Fruit fly (Drosophila melanogaster) whole organism, embryonic: ENCODE results near the gene CG3036.

Experiments used
- Bgb ChIP-seq: fragments of 200-800 bp; sonication (Bioruptor generic); IDR thresholded peaks from 2 replicates; pipeline ENCODE4 v1.3.6; 2022; ENCODE audit warnings: missing biosample characterization, missing genetic modification characterization; ENCODE audit not compliant: partially characterized antibody
- CG12071 ChIP-seq: fragments of 200-800 bp; sonication (Bioruptor generic); optimal IDR thresholded peaks from 3 replicates; lab custom pipeline; 2018; ENCODE audit warnings: missing biosample characterization, mild to moderate bottlenecking, missing genetic modification characterization
- CG13287 ChIP-seq: fragments of 200-800 bp; sonication (Bioruptor generic); IDR thresholded peaks from 2 replicates; pipeline ENCODE4 v1.3.6; 2022; ENCODE audit warnings: missing biosample characterization, missing genetic modification characterization; ENCODE audit not compliant: partially characterized antibody
- CG16813 ChIP-seq: fragments of 200-800 bp; sonication (Bioruptor generic); IDR thresholded peaks from 3 replicates; pipeline ENCODE4 v1.3.6; 2022; ENCODE audit warnings: missing biosample characterization, missing genetic modification characterization; ENCODE audit not compliant: partially characterized antibody
- CG2199 ChIP-seq: fragments of 200-800 bp; sonication (Bioruptor generic); IDR thresholded peaks from 3 replicates; pipeline ENCODE4 v1.3.6; 2022; ENCODE audit warnings: missing biosample characterization, missing genetic modification characterization
- CG31441 ChIP-seq: fragments of 200-800 bp; sonication (Bioruptor generic); IDR thresholded peaks from 2 replicates; pipeline ENCODE4 v1.3.6; 2022; ENCODE audit warnings: missing biosample characterization, missing genetic modification characterization
- CG32532 ChIP-seq: fragments of 200-800 bp; sonication (Bioruptor generic); IDR thresholded peaks from 2 replicates; pipeline ENCODE4 v1.3.6; 2022; ENCODE audit warnings: missing biosample characterization, missing genetic modification characterization
- CG6175 ChIP-seq: fragments of 200-800 bp; sonication (Bioruptor generic); IDR thresholded peaks from 3 replicates; pipeline ENCODE4 v1.3.6; 2022; ENCODE audit warnings: missing biosample characterization, missing genetic modification characterization
- CG7963 ChIP-seq: fragments of 200-800 bp; sonication (Bioruptor generic); IDR thresholded peaks from 3 replicates; pipeline ENCODE4 v1.3.6; 2022; ENCODE audit warnings: missing biosample characterization, missing genetic modification characterization; ENCODE audit not compliant: partially characterized antibody
- CrebB ChIP-seq: fragments of 200-800 bp; sonication (Bioruptor generic); optimal IDR thresholded peaks from 3 replicates; lab custom pipeline; 2018; ENCODE audit warnings: missing biosample characterization, mild to moderate bottlenecking, missing genetic modification characterization
- D19B ChIP-seq: fragments of 200-800 bp; sonication (Bioruptor generic); optimal IDR thresholded peaks from 2 replicates; lab custom pipeline; 2017; ENCODE audit warnings: missing biosample characterization, mild to moderate bottlenecking, missing genetic modification characterization
- Dek ChIP-seq: fragments of 200-800 bp; sonication (Bioruptor generic); optimal IDR thresholded peaks from 3 replicates; lab custom pipeline; 2019; ENCODE audit warnings: missing biosample characterization, mild to moderate bottlenecking, missing genetic modification characterization, moderate library complexity
- GATAe ChIP-seq: fragments of 200-800 bp; sonication (Bioruptor generic); conservative IDR thresholded peaks from 2 replicates; pipeline ENCODE4 v1.3.6; 2022; ENCODE audit warnings: missing biosample characterization, missing genetic modification characterization
- Gug ChIP-seq: fragments of 200-800 bp; sonication (Bioruptor generic); IDR thresholded peaks from 4 replicates; pipeline ENCODE4 v1.3.6; 2022; ENCODE audit warnings: missing biosample characterization, missing genetic modification characterization
- Hey ChIP-seq: fragments of 200-800 bp; sonication (Bioruptor generic); optimal IDR thresholded peaks from 3 replicates; lab custom pipeline; 2018; ENCODE audit warnings: missing biosample characterization, mild to moderate bottlenecking, missing genetic modification characterization
- Hmx ChIP-seq: fragments of 200-800 bp; sonication (Bioruptor generic); optimal IDR thresholded peaks from 2 replicates; lab custom pipeline; 2016; ENCODE audit warnings: missing biosample characterization, missing genetic modification characterization
- MESR4 ChIP-seq: fragments of 200-800 bp; sonication (Bioruptor generic); optimal IDR thresholded peaks from 2 replicates; lab custom pipeline; 2018; ENCODE audit warnings: missing biosample characterization, mild to moderate bottlenecking, missing genetic modification characterization, moderate library complexity
- Nf-YC ChIP-seq: fragments of 200-800 bp; optimal IDR thresholded peaks from 3 replicates; lab custom pipeline; 2019; ENCODE audit warnings: missing biosample characterization, mild to moderate bottlenecking, missing genetic modification characterization, moderate library complexity
- NfI ChIP-seq: fragments of 200-800 bp; sonication (Bioruptor generic); optimal IDR thresholded peaks from 3 replicates; lab custom pipeline; 2018; ENCODE audit warnings: missing biosample characterization, mild to moderate bottlenecking, missing genetic modification characterization, moderate library complexity
- Vsx1 ChIP-seq: fragments of 200-800 bp; sonication (Bioruptor generic); optimal IDR thresholded peaks from 2 replicates; lab custom pipeline; 2017; ENCODE audit warnings: missing biosample characterization, mild to moderate bottlenecking, missing genetic modification characterization, missing genetic modification reagents
- YL-1 ChIP-seq: fragments of 200-800 bp; sonication (Bioruptor generic); optimal IDR thresholded peaks from 3 replicates; lab custom pipeline; 2017; ENCODE audit warnings: missing biosample characterization, mild to moderate bottlenecking, missing genetic modification characterization
- ash1 ChIP-seq: fragments of 200-800 bp; sonication (Bioruptor generic); optimal IDR thresholded peaks from 2 replicates; lab custom pipeline; 2018; ENCODE audit warnings: missing biosample characterization, mild to moderate bottlenecking, missing genetic modification characterization
- ato ChIP-seq: fragments of 200-800 bp; sonication (Bioruptor generic); IDR thresholded peaks from 2 replicates; pipeline ENCODE4 v1.3.6; 2022; ENCODE audit warnings: missing biosample characterization, missing genetic modification characterization; ENCODE audit not compliant: partially characterized antibody
- cwo ChIP-seq: fragments of 200-800 bp; sonication (Bioruptor generic); optimal IDR thresholded peaks from 3 replicates; lab custom pipeline; 2017; ENCODE audit warnings: missing biosample characterization, missing genetic modification characterization, mild to moderate bottlenecking, moderate library complexity, missing genetic modification reagents
- ewg ChIP-seq: fragments of 200-800 bp; sonication (Bioruptor generic); optimal IDR thresholded peaks from 3 replicates; lab custom pipeline; 2017; ENCODE audit warnings: mild to moderate bottlenecking, missing biosample characterization, missing genetic modification reagents, missing genetic modification characterization
- exex ChIP-seq: fragments of 200-800 bp; sonication (Bioruptor generic); optimal IDR thresholded peaks from 4 replicates; lab custom pipeline; 2018; ENCODE audit warnings: missing biosample characterization, mild to moderate bottlenecking, missing genetic modification characterization, moderate library complexity
- grn ChIP-seq: fragments of 200-800 bp; sonication (Bioruptor generic); optimal IDR thresholded peaks from 3 replicates; lab custom pipeline; 2017; ENCODE audit warnings: missing biosample characterization, missing genetic modification characterization
- gsb ChIP-seq: fragments of 200-800 bp; sonication (Bioruptor generic); IDR thresholded peaks from 2 replicates; pipeline ENCODE4 v1.3.6; 2022; ENCODE audit warnings: missing biosample characterization, missing genetic modification characterization
- gsb-n ChIP-seq: fragments of 200-800 bp; sonication (Bioruptor generic); optimal IDR thresholded peaks from 3 replicates; lab custom pipeline; 2018; ENCODE audit warnings: missing biosample characterization, mild to moderate bottlenecking, missing genetic modification characterization
- hbn ChIP-seq: fragments of 200-800 bp; sonication (Bioruptor generic); IDR thresholded peaks from 2 replicates; pipeline ENCODE4 v1.3.6; 2022; ENCODE audit warnings: missing biosample characterization, missing genetic modification characterization; ENCODE audit not compliant: partially characterized antibody
- inv ChIP-seq: fragments of 200-800 bp; sonication (Bioruptor generic); IDR thresholded peaks from 2 replicates; pipeline ENCODE4 v1.3.6; 2022; ENCODE audit warnings: missing biosample characterization, missing genetic modification characterization; ENCODE audit not compliant: partially characterized antibody
- knrl ChIP-seq: fragments of 200-800 bp; sonication (Bioruptor generic); IDR thresholded peaks from 3 replicates; pipeline ENCODE4 v1.3.6; 2022; ENCODE audit warnings: missing biosample characterization, missing genetic modification characterization; ENCODE audit not compliant: partially characterized antibody
- lmd ChIP-seq: fragments of 200-800 bp; sonication (Bioruptor generic); IDR thresholded peaks from 2 replicates; pipeline ENCODE4 v1.3.6; 2022; ENCODE audit warnings: missing biosample characterization, missing genetic modification characterization
- mirr ChIP-seq: fragments of 200-800 bp; sonication (Bioruptor generic); optimal IDR thresholded peaks from 3 replicates; lab custom pipeline; 2018; ENCODE audit warnings: missing biosample characterization, mild to moderate bottlenecking, missing genetic modification characterization
- nerfin-1 ChIP-seq: fragments of 200-800 bp; sonication (Bioruptor generic); optimal IDR thresholded peaks from 3 replicates; lab custom pipeline; 2019; ENCODE audit warnings: missing biosample characterization, mild to moderate bottlenecking, missing genetic modification characterization, moderate library complexity
- nerfin-2 ChIP-seq: fragments of 200-800 bp; sonication (Bioruptor generic); IDR thresholded peaks from 2 replicates; pipeline ENCODE4 v1.3.6; 2022; ENCODE audit warnings: missing biosample characterization, missing genetic modification characterization; ENCODE audit not compliant: partially characterized antibody
- phol ChIP-seq: fragments of 200-800 bp; sonication (Bioruptor generic); optimal IDR thresholded peaks from 3 replicates; lab custom pipeline; 2018; ENCODE audit warnings: missing biosample characterization, mild to moderate bottlenecking, missing genetic modification characterization, moderate library complexity
- scrt ChIP-seq: fragments of 200-800 bp; sonication (Bioruptor generic); optimal IDR thresholded peaks from 2 replicates; lab custom pipeline; 2018; ENCODE audit warnings: missing biosample characterization, mild to moderate bottlenecking, missing genetic modification characterization, moderate library complexity
- sug ChIP-seq: fragments of 200-800 bp; optimal IDR thresholded peaks from 2 replicates; lab custom pipeline; 2019; ENCODE audit warnings: missing biosample characterization, mild to moderate bottlenecking, missing genetic modification characterization, moderate library complexity
- tup ChIP-seq: fragments of 200-800 bp; sonication (Bioruptor generic); optimal IDR thresholded peaks from 2 replicates; lab custom pipeline; 2016; ENCODE audit warnings: missing biosample characterization, mild to moderate bottlenecking, missing genetic modification characterization, moderate library complexity
- vnd ChIP-seq: fragments of 200-800 bp; sonication (Bioruptor generic); IDR thresholded peaks from 3 replicates; pipeline ENCODE4 v1.3.6; 2022; ENCODE audit warnings: missing biosample characterization, missing genetic modification characterization; ENCODE audit not compliant: partially characterized antibody
- yki ChIP-seq: fragments of >200 bp; optimal IDR thresholded peaks from 3 replicates; lab custom pipeline; 2018
- zen ChIP-seq: fragments of 200-800 bp; sonication (Bioruptor generic); optimal IDR thresholded peaks from 3 replicates; lab custom pipeline; 2018; ENCODE audit warnings: missing biosample characterization, mild to moderate bottlenecking, missing genetic modification characterization, moderate library complexity
- zfh2 ChIP-seq: fragments of 200-800 bp; sonication (Bioruptor generic); optimal IDR thresholded peaks from 2 replicates; lab custom pipeline; 2016; ENCODE audit warnings: missing biosample characterization, missing genetic modification characterization

Gene CG3036

DNA sequence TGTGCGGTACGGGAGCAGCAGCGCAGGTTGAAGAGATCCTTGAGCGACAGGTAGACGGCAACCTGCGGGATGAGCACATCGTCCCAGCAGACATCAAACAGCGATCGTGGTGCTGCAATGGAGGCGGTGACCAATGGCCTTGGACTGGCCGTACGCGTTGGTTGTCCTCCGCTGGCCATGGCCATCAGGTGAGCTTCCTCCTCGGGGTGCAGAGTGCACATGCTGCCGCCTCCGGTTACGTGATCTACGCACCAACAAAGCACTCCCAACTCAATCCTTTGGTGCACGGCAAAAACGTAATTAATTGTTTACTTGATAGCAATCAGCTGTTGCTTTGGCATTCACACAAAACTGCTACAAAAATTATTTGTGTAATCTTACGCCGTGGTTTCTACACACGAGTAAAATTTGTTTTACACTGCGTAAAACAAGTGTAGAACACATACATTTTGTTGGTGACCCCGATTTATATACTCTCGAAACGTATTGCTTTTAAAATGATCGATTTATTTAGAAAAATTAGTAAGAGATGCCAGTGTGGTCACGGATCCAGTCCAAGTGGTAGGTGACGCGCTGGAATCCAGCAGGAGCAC is 57.6 kb downstream of the CG3036 start, which contains the start of gene jet (continued):
- TF ChIP-seq Bgb (peak; percentile 76), hbn (GFP tag; lab: Robert Waterston, UW) (0 out of 2 replicates have a peak, but pooled peaks have one; percentile 20), CG13287 (GFP tag; lab: Robert Waterston, UW) (peak; percentile 52; the same call in 1 of the 2 replicates), gsb (no peak), knrl (peak; percentile 63), zfh2 (GFP tag; lab: Kevin White, UChicago) (no peak), CrebB (tag; lab: Kevin White, UChicago) (no peak), MESR4 (GFP tag; lab: Kevin White, UChicago) (peak; percentile 65), CG32532 (no peak), ash1 (GFP tag; lab: Kevin White, UChicago) (no peak), CG16813 (peak; percentile 67), inv (0 out of 2 replicates have a peak, but pooled peaks have one; percentile 8), lmd (GFP tag; lab: Robert Waterston, UW) (0 out of 2 replicates have a peak, but pooled peaks have one; percentile 5), Nf-YC (tag; lab: Kevin White, UChicago) (peak; percentile 26), phol (peak; percentile 28), scrt (GFP tag; lab: Kevin White, UChicago) (peak; percentile 1), gsb-n (no peak), tup (GFP tag; lab: Kevin White, UChicago) (no peak), zen (tag; lab: Kevin White, UChicago) (peak; percentile 22), Vsx1 (GFP tag; lab: Kevin White, UChicago) (no peak), YL-1 (peak; percentile 2), CG7963 (GFP tag; lab: Robert Waterston, UW) (peak; percentile 55; the same call in 1 of the 3 replicates), Dek (tag; lab: Kevin White, UChicago) (no peak)

DNA sequence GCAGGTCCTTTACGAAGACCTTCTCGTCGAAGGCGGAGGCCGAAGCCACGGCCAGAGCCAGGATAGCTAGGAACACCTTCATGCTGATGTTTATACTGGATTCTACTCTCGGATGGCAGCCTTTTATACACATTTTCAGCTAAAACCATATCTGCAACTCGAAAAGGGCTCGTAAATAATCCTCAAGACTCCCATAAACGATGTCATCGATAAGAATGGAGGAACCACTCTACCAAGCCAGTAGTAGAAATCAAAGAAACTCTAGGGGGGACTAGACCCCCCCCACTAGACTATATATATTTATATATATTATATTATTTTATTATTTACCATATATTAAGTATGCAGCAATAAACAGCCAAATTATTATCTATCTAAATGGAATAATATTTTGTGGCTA is 58.8 kb downstream of the CG3036 start, which contains the start of gene Jon25Biii:
TSS of gene Jon25Biii (minus strand) at position 101 of the 400 bp plus-strand sequence.
- TF ChIP-seq sug (tag; lab: Kevin White, UChicago) (peak; percentile 84), nerfin-1 (tag; lab: Kevin White, UChicago) (no peak)

DNA sequence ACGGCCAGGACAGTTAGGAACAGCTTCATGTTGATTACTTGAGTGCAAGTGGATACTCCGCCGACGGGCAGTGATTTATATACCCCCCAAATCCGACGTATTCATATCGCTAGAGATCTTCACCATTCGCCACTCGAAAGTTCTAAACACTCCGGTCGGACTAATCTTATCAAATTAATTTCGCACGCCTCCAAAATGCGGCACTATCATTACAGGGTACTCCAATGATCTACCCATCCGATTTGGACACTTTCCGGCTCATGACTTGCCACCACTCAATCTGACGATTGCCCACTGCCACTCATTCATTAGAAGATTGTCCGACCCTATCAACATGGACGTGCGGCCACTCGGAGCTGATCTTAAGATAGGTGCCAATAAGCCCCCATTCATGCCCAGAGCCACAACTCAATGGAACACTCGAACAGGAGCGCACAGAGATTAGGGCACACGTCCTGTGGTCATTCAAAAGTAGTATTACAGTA is 61.2 kb downstream of the CG3036 start, which contains the start of gene Jon25Bii:
TSS of gene Jon25Bii (minus strand) at position 51 of the 485 bp plus-strand sequence.
- TF ChIP-seq CG31441 (no peak), Hey (tag; lab: Kevin White, UChicago) (peak; percentile 77), CG6175 (GFP tag; lab: Robert Waterston, UW) (peak; percentile 8; the same call in 1 of the 3 replicates), sug (tag; lab: Kevin White, UChicago) (peak; percentile 70), vnd (GFP tag; lab: Robert Waterston, UW) (peak; percentile 36; the same call in 1 of the 3 replicates), cwo (GFP tag; lab: Kevin White, UChicago) (peak; percentile 9), yki (no peak), GATAe (GFP tag; lab: Robert Waterston, UW) (peak; percentile 37; the same call in 1 of the 2 replicates), Hmx (GFP tag; lab: Kevin White, UChicago) (no peak), exex (tag; lab: Kevin White, UChicago) (peak; percentile 92), nerfin-2 (GFP tag; lab: Robert Waterston, UW) (no peak), mirr (GFP tag; lab: Kevin White, UChicago) (peak; percentile 80), grn (GFP tag; lab: Kevin White, UChicago) (peak; percentile 84), ewg (GFP tag; lab: Kevin White, UChicago) (no peak), NfI (GFP tag; lab: Kevin White, UChicago) (no peak), CG2199 (GFP tag; lab: Robert Waterston, UW) (no peak), Gug (GFP tag; lab: Robert Waterston, UW) (no peak), D19B (GFP tag; lab: Kevin White, UChicago) (peak; percentile 41), ato (GFP tag; lab: Robert Waterston, UW) (no peak), CG12071 (no peak)
